Worm (Caenorhabditis elegans) whole organism, L4 larva: ENCODE measurements around the gene nspc-13.

Source experiments
- Y105C5A.15 ChIP-seq: fragments of 200-800 bp; sonication (Bioruptor generic); IDR thresholded peaks from 2 replicates; pipeline ENCODE4 v1.3.6; 2022; ENCODE audit warnings: missing genetic modification characterization, missing compliant biosample characterization
- ceh-82 ChIP-seq: sonication (generic microtip); optimal IDR thresholded peaks from 2 replicates; lab custom pipeline; 2017; ENCODE audit warnings: missing biosample characterization, missing genetic modification characterization
- fkh-10 ChIP-seq: fragments of 150-350 bp; optimal IDR thresholded peaks from 2 replicates; lab custom pipeline; 2014; ENCODE audit warnings: missing biosample characterization, missing genetic modification reagents, missing genetic modification characterization
- madf-9 ChIP-seq: fragments of 200-800 bp; sonication (Bioruptor generic); conservative IDR thresholded peaks from 2 replicates; pipeline ENCODE4 v1.3.6; 2022; ENCODE audit warnings: missing genetic modification reagents, missing genetic modification characterization, missing compliant biosample characterization
- nhr-28 ChIP-seq: fragments of 150-350 bp; optimal IDR thresholded peaks from 2 replicates; lab custom pipeline; 2014; ENCODE audit warnings: missing biosample characterization, missing genetic modification characterization
- unc-62 ChIP-seq, 3 experiments: fragments of 150-350 bp in 1 of 3; sonication (generic microtip); optimal IDR thresholded peaks in 2 of 3; peaks in 1 of 3; 1 replicate in 1 of 3; 2 replicates in 2 of 3; lab custom pipeline; 2014 to 2017; ENCODE audit warnings: missing biosample characterization in 3 of 3, missing genetic modification characterization in 3 of 3, missing genetic modification reagents in 3 of 3, missing genotype in 1 of 3
- vab-7 ChIP-seq: fragments of 200-800 bp; sonication (Bioruptor generic); IDR thresholded peaks from 2 replicates; pipeline ENCODE4 v1.3.6; 2022; ENCODE audit warnings: missing genetic modification reagents, missing genetic modification characterization, missing compliant biosample characterization
- ztf-11 ChIP-seq: fragments of 150-350 bp; optimal IDR thresholded peaks from 2 replicates; lab custom pipeline; 2014; ENCODE audit warnings: missing biosample characterization, missing genetic modification characterization

DNA sequence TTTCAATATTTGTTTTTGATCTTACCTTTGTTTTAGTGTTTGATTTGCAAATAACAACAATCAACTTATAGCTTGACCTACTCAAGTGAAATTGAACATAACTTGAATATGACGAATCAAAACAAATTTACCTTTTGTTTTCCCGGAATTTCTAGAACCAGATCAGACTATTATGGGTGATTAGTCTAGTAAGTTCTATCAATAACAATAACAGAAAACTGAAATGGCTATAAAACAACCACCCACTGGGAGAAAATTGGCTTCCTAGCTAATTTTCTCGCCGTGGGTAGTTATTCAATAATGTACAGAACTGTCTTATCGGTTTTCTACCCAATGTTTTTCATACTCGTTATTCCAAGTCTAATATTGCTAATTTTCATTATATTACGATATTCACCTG is 28.6 kb upstream of the nspc-13 start, which contains the start of gene srd-45:
- TF ChIP-seq fkh-10 (GFP tag; lab: Kevin White, UChicago) (no peak), unc-62 (GFP tag; optimal IDR thresholded peaks at IDR 0.05 in 1 of 2; lab: Kevin White, UChicago) (peak in 1 of 2 experiments; percentile 7), unc-62 (tag; optimal IDR thresholded peaks at IDR 0.05; lab: Kevin White, UChicago) (no peak), madf-9 (GFP tag; lab: Robert Waterston, UW) (no peak), ztf-11 (tag; lab: Kevin White, UChicago) (no peak), vab-7 (no peak), Y105C5A.15 (GFP tag; lab: Robert Waterston, UW) (no peak), nhr-28 (tag; lab: Kevin White, UChicago) (no peak), ceh-82 (no peak)
